Worm (Caenorhabditis elegans) whole organism, midembryonic: ENCODE results near the gene clc-28.

ENCODE experiments used
- flt-1 ChIP-seq: fragments of 200-800 bp; sonication (Bioruptor generic); IDR thresholded peaks from 2 replicates; pipeline ENCODE4 v1.3.6; 2022; ENCODE audit warnings: missing genetic modification characterization, missing compliant biosample characterization
- klf-2 ChIP-seq: fragments of 200-800 bp; sonication (Bioruptor generic); conservative IDR thresholded peaks from 2 replicates; pipeline ENCODE4 v1.3.6; 2022; ENCODE audit warnings: missing genetic modification reagents, missing genetic modification characterization, missing compliant biosample characterization
- med-1 ChIP-seq: sonication (generic microtip); optimal IDR thresholded peaks from 2 replicates; lab custom pipeline; 2017; ENCODE audit warnings: missing genetic modification characterization, mild to moderate bottlenecking, missing compliant biosample characterization, antibody characterized with exemption, missing genetic modification reagents; ENCODE audit not compliant: insufficient read depth
- ref-1 ChIP-seq: fragments of 200-800 bp; sonication (Bioruptor generic); conservative IDR thresholded peaks from 2 replicates; pipeline ENCODE4 v1.3.6; 2022; ENCODE audit warnings: missing genetic modification reagents, missing genetic modification characterization, missing compliant biosample characterization
- tab-1 ChIP-seq: fragments of 200-800 bp; sonication (Bioruptor generic); IDR thresholded peaks from 2 replicates; pipeline ENCODE4 v1.3.6; 2022; ENCODE audit warnings: missing genetic modification characterization, missing compliant biosample characterization
- ztf-23 ChIP-seq: fragments of 200-800 bp; sonication (Bioruptor generic); IDR thresholded peaks from 2 replicates; pipeline ENCODE4 v1.3.6; 2022; ENCODE audit warnings: missing genetic modification reagents, missing genetic modification characterization, missing compliant biosample characterization

- no peak for TF ChIP-seq klf-2 (GFP tag; lab: Robert Waterston, UW)
- no peak for TF ChIP-seq med-1
- TF ChIP-seq ztf-23 (GFP tag; lab: Robert Waterston, UW), result no peak
- no peak for TF ChIP-seq ref-1 (GFP tag; lab: Robert Waterston, UW)
- TF ChIP-seq tab-1, result no peak
- TF ChIP-seq flt-1, result no peak
Observed at ce11 chrIII:8354644-8355461, 15.6 kb upstream of the clc-28 start, which contains the start of gene unc-116.
